Worm (Caenorhabditis elegans): ENCODE measurements around the gene algn-14.

The algn-14 gene

ce11 chrIV:3815259-3815644, 12.0 kb upstream of the algn-14 start:
- peak; percentile 81 for TF ChIP-seq lin-38 (GFP tag; IDR thresholded peaks at IDR 0.05)
- TF ChIP-seq sdz-12 (GFP tag; optimal IDR thresholded peaks at IDR 0.05): no peak
- no peak for TF ChIP-seq cey-2 (tag; optimal IDR thresholded peaks at IDR 0.05; ENCODE audit: borderline replicate concordance, insufficient read depth)
- TF ChIP-seq lir-3 (tag; optimal IDR thresholded peaks at IDR 0.05): no peak
- no peak for TF ChIP-seq dmd-6 (GFP tag; IDR thresholded peaks at IDR 0.05)
- TF ChIP-seq hmg-1.1 (GFP tag; IDR thresholded peaks at IDR 0.05): no peak
- TF ChIP-seq set-16 (GFP tag; IDR thresholded peaks at IDR 0.05): 0 out of 2 replicates have a peak, but pooled peaks have one; percentile 0
- TF ChIP-seq nhr-42 (GFP tag; IDR thresholded peaks at IDR 0.05): no peak
- no peak for TF ChIP-seq lin-1 (GFP tag; IDR thresholded peaks at IDR 0.05)
- TF ChIP-seq nhr-102 (tag; optimal IDR thresholded peaks at IDR 0.05): no peak
- TF ChIP-seq fos-1 (tag; optimal IDR thresholded peaks at IDR 0.05): no peak
- TF ChIP-seq mep-1 (tag; optimal IDR thresholded peaks at IDR 0.05): no peak
- peak in 1 of 2 experiments; percentile 39 for TF ChIP-seq unc-62 (GFP tag; optimal IDR thresholded peaks at IDR 0.05 in 1 of 2)
- no peak for TF ChIP-seq unc-62 (tag; optimal IDR thresholded peaks at IDR 0.05)
- TF ChIP-seq ZK546.5 (tag; optimal IDR thresholded peaks at IDR 0.05): no peak
- TF ChIP-seq nhr-76 (tag; optimal IDR thresholded peaks at IDR 0.05): no peak
- no peak for TF ChIP-seq nhr-41 (GFP tag; IDR thresholded peaks at IDR 0.05)
- TF ChIP-seq T26A8.4 (GFP tag; IDR thresholded peaks at IDR 0.05): no peak
- no peak for TF ChIP-seq php-3 (GFP tag; IDR thresholded peaks at IDR 0.05)
- TF ChIP-seq nhr-237 (tag; optimal IDR thresholded peaks at IDR 0.05): no peak
- TF ChIP-seq daf-19 (GFP tag; conservative IDR thresholded peaks at IDR 0.05): no peak
- TF ChIP-seq zip-11 (GFP tag; IDR thresholded peaks at IDR 0.05): no peak
- TF ChIP-seq daf-12 (tag; optimal IDR thresholded peaks at IDR 0.05): no peak
- no peak for TF ChIP-seq daf-16 (GFP tag; optimal IDR thresholded peaks at IDR 0.05)
- no peak for TF ChIP-seq daf-16 (tag; optimal IDR thresholded peaks at IDR 0.05)
- no peak for TF ChIP-seq ztf-11 (tag; optimal IDR thresholded peaks at IDR 0.05)
- peak; percentile 9 for TF ChIP-seq unc-130 (GFP tag; optimal IDR thresholded peaks at IDR 0.05)
- no peak for TF ChIP-seq snpc-4 (tag; optimal IDR thresholded peaks at IDR 0.05)
- no peak for TF ChIP-seq nhr-10 (tag; optimal IDR thresholded peaks at IDR 0.05)
- no peak for TF ChIP-seq mes-2 (tag; optimal IDR thresholded peaks at IDR 0.05; ENCODE audit: poor library complexity, severe bottlenecking)
- TF ChIP-seq pqm-1 (tag; optimal IDR thresholded peaks at IDR 0.05): no peak

- TF ChIP-seq nhr-237 (tag; optimal IDR thresholded peaks at IDR 0.05) (no peak), dve-1 (tag; optimal IDR thresholded peaks at IDR 0.05; ENCODE audit: insufficient read depth) (peak; percentile 54), snpc-1.2 (GFP tag; IDR thresholded peaks at IDR 0.05) (no peak), set-16 (GFP tag; IDR thresholded peaks at IDR 0.05) (peak; percentile 53), nhr-41 (GFP tag; IDR thresholded peaks at IDR 0.05) (peak; percentile 71; the same call in 1 of the 2 replicates), R02D3.7 (tag; optimal IDR thresholded peaks at IDR 0.05) (no peak), spr-3 (GFP tag; optimal IDR thresholded peaks at IDR 0.05) (no peak), zag-1 (tag; optimal IDR thresholded peaks at IDR 0.05) (no peak), lsy-2 (tag; optimal IDR thresholded peaks at IDR 0.05) (peak in 1 of 2 experiments; percentile 19), hlh-11 (tag; optimal IDR thresholded peaks at IDR 0.05) (peak; percentile 43), jun-1 (tag; optimal IDR thresholded peaks at IDR 0.05) (no peak), fos-1 (tag; optimal IDR thresholded peaks at IDR 0.05) (no peak), ZK337.2 (GFP tag; IDR thresholded peaks at IDR 0.05) (no peak), mep-1 (tag; optimal IDR thresholded peaks at IDR 0.05) (peak; percentile 0), ZK546.5 (tag; optimal IDR thresholded peaks at IDR 0.05) (no peak), zfp-2 (tag; optimal IDR thresholded peaks at IDR 0.05) (no peak), ceh-82 (tag; optimal IDR thresholded peaks at IDR 0.05) (no peak), lin-1 (GFP tag; IDR thresholded peaks at IDR 0.05) (no peak), nhr-28 (tag; optimal IDR thresholded peaks at IDR 0.05) (peak; percentile 55), T26A8.4 (GFP tag; IDR thresholded peaks at IDR 0.05) (no peak), lin-15B (tag; optimal IDR thresholded peaks at IDR 0.05) (no peak), ces-1 (GFP tag; optimal IDR thresholded peaks at IDR 0.05) (no peak), mdl-1 (tag; optimal IDR thresholded peaks at IDR 0.05) (peak in 1 of 2 experiments; percentile 4), hlh-30 (tag; optimal IDR thresholded peaks at IDR 0.05; ENCODE audit: insufficient read depth) (peak; percentile 62), pqm-1 (tag; optimal IDR thresholded peaks at IDR 0.05) (peak; percentile 43), daf-16 (GFP tag; optimal IDR thresholded peaks at IDR 0.05) (no peak), daf-16 (tag; optimal IDR thresholded peaks at IDR 0.05) (peak; percentile 47), ztf-7 (tag; optimal IDR thresholded peaks at IDR 0.05) (no peak), dmd-6 (GFP tag; IDR thresholded peaks at IDR 0.05) (peak; percentile 49; the same call in 1 of the 2 replicates), D1046.2 (GFP tag; IDR thresholded peaks at IDR 0.05) (no peak)
Observed at ce11 chrIV:3814553-3815258, 11.5 kb upstream of the algn-14 start.

Data from whole organism, L4 larva.